Worm (Caenorhabditis elegans): ENCODE measurements around the gene R09A8.2.

DNA sequence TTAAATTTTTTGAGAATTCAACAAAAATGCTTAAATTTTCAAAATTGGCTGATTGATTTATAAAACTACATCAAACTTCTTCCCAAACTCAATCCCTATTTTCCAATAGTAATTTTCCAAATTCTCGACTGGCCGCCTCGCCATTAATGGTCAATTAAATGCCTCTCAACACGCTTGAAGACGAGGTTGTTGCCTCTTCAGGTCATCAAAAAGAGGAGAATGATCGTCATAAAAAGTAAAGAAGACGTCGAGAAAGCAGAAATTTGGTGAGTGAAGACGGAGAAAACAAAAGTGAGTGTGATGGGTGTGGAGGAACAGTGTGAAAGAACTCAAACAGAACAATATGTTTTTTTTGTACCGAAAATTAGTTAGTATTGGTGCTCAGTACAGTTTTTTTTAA lies 21.7 kb downstream of the R09A8.2 start:
- TF ChIP-seq zim-3 (tag; optimal IDR thresholded peaks at IDR 0.05), result no peak
- TF ChIP-seq dpl-1 (GFP tag; optimal IDR thresholded peaks at IDR 0.05), result no peak
- no peak for TF ChIP-seq lin-35 (GFP tag; optimal IDR thresholded peaks at IDR 0.05)
- TF ChIP-seq bed-2 (GFP tag; IDR thresholded peaks at IDR 0.05), result no peak
- no peak for TF ChIP-seq lir-1 (GFP tag; conservative IDR thresholded peaks at IDR 0.05)

Measured in whole organism, young adult.